Fruit fly (Drosophila melanogaster) whole organism, embryonic: ENCODE measurements around the gene Bet1.

Experiments used
- CG10209 ChIP-seq: fragments of 200-800 bp; sonication (Bioruptor generic); optimal IDR thresholded peaks from 3 replicates; lab custom pipeline; 2017; ENCODE audit warnings: missing biosample characterization, mild to moderate bottlenecking, missing genetic modification characterization, missing genetic modification reagents
- CG11247 ChIP-seq: fragments of 200-800 bp; sonication (Bioruptor generic); IDR thresholded peaks from 2 replicates; pipeline ENCODE4 v1.3.6; 2022; ENCODE audit warnings: missing biosample characterization, missing genetic modification characterization
- gem ChIP-seq: fragments of 200-800 bp; sonication (Bioruptor generic); optimal IDR thresholded peaks from 2 replicates; lab custom pipeline; 2019; ENCODE audit warnings: missing biosample characterization, mild to moderate bottlenecking, missing genetic modification characterization, moderate library complexity
- psq ChIP-seq: fragments of 200-800 bp; sonication (Bioruptor generic); optimal IDR thresholded peaks from 2 replicates; lab custom pipeline; 2017; ENCODE audit warnings: missing biosample characterization, missing genetic modification characterization

dm6 chr3L:19236060-19236459, 25.1 kb upstream of the Bet1 start, which contains the start of gene CG33647:
- TF ChIP-seq psq (GFP tag; lab: Kevin White, UChicago), result no peak
- TF ChIP-seq gem (tag; lab: Kevin White, UChicago), result no peak
- no peak for TF ChIP-seq CG11247
- no peak for TF ChIP-seq CG10209 (GFP tag; lab: Kevin White, UChicago)
